Fruit fly (Drosophila melanogaster) whole organism, pupa: ENCODE measurements around the gene CG13313.

Experiments used
- CG10348 ChIP-seq: fragments of 200-800 bp; sonication (Bioruptor generic); IDR thresholded peaks from 2 replicates; pipeline ENCODE4 v1.3.6; 2022; ENCODE audit warnings: missing biosample characterization, missing genetic modification characterization
- CG12605 ChIP-seq: fragments of 200-800 bp; sonication (Bioruptor generic); IDR thresholded peaks from 2 replicates; pipeline ENCODE4 v1.3.6; 2022; ENCODE audit warnings: missing biosample characterization, missing genetic modification characterization
- CG13204 ChIP-seq: fragments of 200-800 bp; sonication (Bioruptor generic); optimal IDR thresholded peaks from 2 replicates; lab custom pipeline; 2018; ENCODE audit warnings: missing biosample characterization, mild to moderate bottlenecking, missing genetic modification characterization, moderate library complexity
- CG14655 ChIP-seq: fragments of 200-800 bp; sonication (Bioruptor generic); optimal IDR thresholded peaks from 3 replicates; lab custom pipeline; 2017; ENCODE audit warnings: mild to moderate bottlenecking, missing biosample characterization, missing genetic modification reagents, missing genetic modification characterization
- CG15710 ChIP-seq: fragments of 200-800 bp; sonication (Bioruptor generic); optimal IDR thresholded peaks from 2 replicates; lab custom pipeline; 2018; ENCODE audit warnings: missing biosample characterization, mild to moderate bottlenecking, missing genetic modification characterization, moderate library complexity
- CG17806 ChIP-seq: fragments of 200-800 bp; sonication (Bioruptor generic); optimal IDR thresholded peaks from 2 replicates; lab custom pipeline; 2018; ENCODE audit warnings: missing biosample characterization, mild to moderate bottlenecking, missing genetic modification characterization, moderate library complexity
- CG32121 ChIP-seq: fragments of 200-800 bp; sonication (Bioruptor generic); IDR thresholded peaks from 2 replicates; pipeline ENCODE4 v1.3.6; 2022; ENCODE audit warnings: missing biosample characterization, missing genetic modification characterization
- CG34367 ChIP-seq: fragments of 200-800 bp; sonication (Bioruptor generic); optimal IDR thresholded peaks from 2 replicates; lab custom pipeline; 2018; ENCODE audit warnings: missing biosample characterization, mild to moderate bottlenecking, missing genetic modification characterization
- CG4496 ChIP-seq: fragments of 200-800 bp; sonication (Bioruptor generic); IDR thresholded peaks from 3 replicates; pipeline ENCODE4 v1.3.6; 2022; ENCODE audit warnings: missing biosample characterization, missing genetic modification characterization
- CG8159 ChIP-seq: fragments of 200-800 bp; sonication (Bioruptor generic); optimal IDR thresholded peaks from 3 replicates; lab custom pipeline; 2018; ENCODE audit warnings: missing biosample characterization, mild to moderate bottlenecking, missing genetic modification characterization, moderate library complexity
- CG8301 ChIP-seq: fragments of 200-800 bp; sonication (Bioruptor generic); optimal IDR thresholded peaks from 2 replicates; lab custom pipeline; 2018; ENCODE audit warnings: missing biosample characterization, mild to moderate bottlenecking, missing genetic modification characterization
- CG9948 ChIP-seq: fragments of 200-800 bp; sonication (Bioruptor generic); optimal IDR thresholded peaks from 2 replicates; lab custom pipeline; 2018; ENCODE audit warnings: missing biosample characterization, mild to moderate bottlenecking, missing genetic modification characterization, moderate library complexity
- D1 ChIP-seq: fragments of 200-800 bp; sonication (Bioruptor generic); optimal IDR thresholded peaks from 2 replicates; lab custom pipeline; 2018; ENCODE audit warnings: missing biosample characterization, mild to moderate bottlenecking, missing genetic modification characterization, moderate library complexity
- EcR ChIP-seq: fragments of 200-800 bp; sonication (Bioruptor generic); optimal IDR thresholded peaks from 3 replicates; lab custom pipeline; 2019; ENCODE audit warnings: missing biosample characterization, missing genetic modification characterization, mild to moderate bottlenecking, moderate library complexity, missing genetic modification reagents
- Ets98B ChIP-seq: fragments of 200-800 bp; sonication (Bioruptor generic); IDR thresholded peaks from 2 replicates; pipeline ENCODE4 v1.3.6; 2022; ENCODE audit warnings: missing biosample characterization, missing genetic modification characterization
- Pif1A ChIP-seq: fragments of 200-800 bp; sonication (Bioruptor generic); optimal IDR thresholded peaks from 3 replicates; lab custom pipeline; 2016; ENCODE audit warnings: missing biosample characterization, missing genetic modification characterization
- Pif1B ChIP-seq: fragments of 200-800 bp; sonication (Bioruptor generic); optimal IDR thresholded peaks from 3 replicates; lab custom pipeline; 2016; ENCODE audit warnings: missing biosample characterization, missing genetic modification characterization
- Snoo ChIP-seq: fragments of 200-800 bp; sonication (Bioruptor generic); optimal IDR thresholded peaks from 3 replicates; lab custom pipeline; 2017; ENCODE audit warnings: missing biosample characterization, mild to moderate bottlenecking, missing genetic modification characterization, inconsistent platforms
- fd96Ca ChIP-seq: fragments of 200-800 bp; sonication (Bioruptor generic); IDR thresholded peaks from 3 replicates; pipeline ENCODE4 v1.3.6; 2022; ENCODE audit warnings: missing biosample characterization, missing genetic modification characterization
- gl ChIP-seq: fragments of 200-800 bp; sonication (Bioruptor generic); optimal IDR thresholded peaks from 2 replicates; lab custom pipeline; 2018; ENCODE audit warnings: missing biosample characterization, mild to moderate bottlenecking, missing genetic modification characterization
- rn ChIP-seq: fragments of 200-800 bp; sonication (Bioruptor generic); IDR thresholded peaks from 2 replicates; pipeline ENCODE4 v1.3.6; 2022; ENCODE audit warnings: missing biosample characterization, missing genetic modification characterization

CG13313 gene

dm6 chr3L:8958557-8958956, at the start of gene CG13313:
Gene CG13313, plus strand, starts transcription at chr3L:8958857.
- TF ChIP-seq Ets98B = no peak
- no peak for TF ChIP-seq fd96Ca
- no peak for TF ChIP-seq CG13204
- no peak for TF ChIP-seq CG32121 (GFP tag; lab: Robert Waterston, UW)
- no peak for TF ChIP-seq D1 (tag; lab: Kevin White, UChicago)
- TF ChIP-seq CG14655 (GFP tag; lab: Kevin White, UChicago) = no peak
- TF ChIP-seq CG8159 = no peak
- no peak for TF ChIP-seq CG8301 (tag; lab: Kevin White, UChicago)
- no peak for TF ChIP-seq Pif1B (GFP tag; lab: Kevin White, UChicago)

- TF ChIP-seq CG15710 (tag; lab: Kevin White, UChicago) (no peak), Pif1A (GFP tag; lab: Kevin White, UChicago) (no peak), Pif1B (GFP tag; lab: Kevin White, UChicago) (peak; percentile 21), D1 (tag; lab: Kevin White, UChicago) (no peak), Snoo (no peak), CG13204 (peak; percentile 47), CG4496 (GFP tag; lab: Robert Waterston, UW) (peak; percentile 63; the same call in 2 of the 3 replicates), Ets98B (peak; percentile 65; the same call in 1 of the 2 replicates), CG8301 (tag; lab: Kevin White, UChicago) (no peak), CG12605 (peak; percentile 48; the same call in 1 of the 2 replicates), gl (tag; lab: Kevin White, UChicago) (peak; percentile 9)
Observed at dm6 chr3L:8912332-8912731, 46.3 kb upstream of the CG13313 start, which contains the start of the genes Tsp66E and mfr. Gene Tsp66E, plus strand, starts transcription at chr3L:8912499. Gene mfr, minus strand, starts transcription at chr3L:8912671.

dm6 chr3L:8913537-8914108, 45.0 kb upstream of the CG13313 start:
- peak; percentile 20 for TF ChIP-seq CG13204
- no peak for TF ChIP-seq CG10348 (GFP tag; lab: Robert Waterston, UW)
- peak; percentile 65 for TF ChIP-seq EcR (GFP tag; lab: Kevin White, UChicago)
- TF ChIP-seq CG34367 (tag; lab: Kevin White, UChicago) = peak; percentile 10
- peak; percentile 61 for TF ChIP-seq CG8301 (tag; lab: Kevin White, UChicago)
- peak; percentile 67 for TF ChIP-seq Pif1B (GFP tag; lab: Kevin White, UChicago)
- peak; percentile 58 for TF ChIP-seq CG17806 (tag; lab: Kevin White, UChicago)
- TF ChIP-seq D1 (tag; lab: Kevin White, UChicago) = peak; percentile 35
- peak; percentile 71 for TF ChIP-seq CG8159
- peak; percentile 54 for TF ChIP-seq CG15710 (tag; lab: Kevin White, UChicago)
- no peak for TF ChIP-seq Ets98B
- peak; percentile 65 for TF ChIP-seq CG9948
- no peak for TF ChIP-seq gl (tag; lab: Kevin White, UChicago)
- TF ChIP-seq Snoo = peak; percentile 69
- peak; percentile 53 for TF ChIP-seq CG12605
- TF ChIP-seq rn (GFP tag; lab: Robert Waterston, UW) = no peak
- TF ChIP-seq fd96Ca = no peak
- TF ChIP-seq CG32121 (GFP tag; lab: Robert Waterston, UW) = no peak
- TF ChIP-seq Pif1A (GFP tag; lab: Kevin White, UChicago) = peak; percentile 63
- peak; percentile 82 for TF ChIP-seq CG14655 (GFP tag; lab: Kevin White, UChicago)
- TF ChIP-seq CG4496 (GFP tag; lab: Robert Waterston, UW) = peak; percentile 42; the same call in 1 of the 3 replicates

dm6 chr3L:8919678-8920077, 39.0 kb upstream of the CG13313 start:
- TF ChIP-seq CG10348 (GFP tag; lab: Robert Waterston, UW) (no peak), rn (GFP tag; lab: Robert Waterston, UW) (no peak), EcR (GFP tag; lab: Kevin White, UChicago) (no peak), CG4496 (GFP tag; lab: Robert Waterston, UW) (no peak), CG13204 (no peak), CG9948 (no peak), CG34367 (tag; lab: Kevin White, UChicago) (no peak), CG15710 (tag; lab: Kevin White, UChicago) (no peak), Pif1B (GFP tag; lab: Kevin White, UChicago) (no peak), gl (tag; lab: Kevin White, UChicago) (no peak), Ets98B (no peak), CG32121 (GFP tag; lab: Robert Waterston, UW) (no peak), D1 (tag; lab: Kevin White, UChicago) (no peak), CG17806 (tag; lab: Kevin White, UChicago) (no peak)

- TF ChIP-seq CG13204 (no peak), Ets98B (peak; percentile 94), CG4496 (GFP tag; lab: Robert Waterston, UW) (peak; percentile 93), gl (tag; lab: Kevin White, UChicago) (no peak), CG9948 (peak; percentile 53), CG15710 (tag; lab: Kevin White, UChicago) (peak; percentile 36), Pif1B (GFP tag; lab: Kevin White, UChicago) (peak; percentile 34), CG8301 (tag; lab: Kevin White, UChicago) (peak; percentile 79), CG32121 (GFP tag; lab: Robert Waterston, UW) (peak; percentile 94), CG12605 (peak; percentile 88), CG10348 (GFP tag; lab: Robert Waterston, UW) (peak; percentile 55; the same call in 1 of the 2 replicates), EcR (GFP tag; lab: Kevin White, UChicago) (peak; percentile 17), CG8159 (peak; percentile 39), Snoo (peak; percentile 8), CG17806 (tag; lab: Kevin White, UChicago) (peak; percentile 52), D1 (tag; lab: Kevin White, UChicago) (no peak), Pif1A (GFP tag; lab: Kevin White, UChicago) (peak; percentile 80), CG14655 (GFP tag; lab: Kevin White, UChicago) (peak; percentile 76), rn (GFP tag; lab: Robert Waterston, UW) (peak; percentile 66), fd96Ca (peak; percentile 91), CG34367 (tag; lab: Kevin White, UChicago) (peak; percentile 26)
Observed at dm6 chr3L:8920710-8921109, 37.9 kb upstream of the CG13313 start.
